Fruit fly (Drosophila melanogaster): ENCODE data around the gene CG11151.
A peak's percentile ranks its signal among the peaks of the same experiment; 100 is the strongest.

The CG11151 gene

dm6 chrX:13739411-13739888, at the start of gene CG11151 (continued):
- TF ChIP-seq tin (GFP tag; optimal IDR thresholded peaks at IDR 0.05): peak; percentile 96
- peak; percentile 92 for TF ChIP-seq CG11085 (GFP tag; IDR thresholded peaks at IDR 0.05)
- peak; percentile 44 to 71 for TF ChIP-seq Trl (optimal IDR thresholded peaks at IDR 0.05)
- TF ChIP-seq Trl (GFP tag; optimal IDR thresholded peaks at IDR 0.05): peak; percentile 98
- peak; percentile 97 for TF ChIP-seq CG10543 (GFP tag; optimal IDR thresholded peaks at IDR 0.05)
- TF ChIP-seq Doc2 (GFP tag; IDR thresholded peaks at IDR 0.05): no peak
- TF ChIP-seq dpn (GFP tag; optimal IDR thresholded peaks at IDR 0.05): peak; percentile 97
- TF ChIP-seq CG12219 (GFP tag; optimal IDR thresholded peaks at IDR 0.05): peak; percentile 98
- TF ChIP-seq CG17328 (GFP tag; IDR thresholded peaks at IDR 0.05): peak; percentile 96
- TF ChIP-seq CG8388 (GFP tag; optimal IDR thresholded peaks at IDR 0.05): peak; percentile 96
- TF ChIP-seq CG32532 (GFP tag; IDR thresholded peaks at IDR 0.05): peak; percentile 96
- TF ChIP-seq kni (GFP tag; optimal IDR thresholded peaks at IDR 0.05): peak; percentile 83
- TF ChIP-seq inv (GFP tag; IDR thresholded peaks at IDR 0.05; ENCODE audit: partially characterized antibody): peak; percentile 57
- peak; percentile 86 for TF ChIP-seq CG10431 (GFP tag; optimal IDR thresholded peaks at IDR 0.05)
- TF ChIP-seq schlank (tag; optimal IDR thresholded peaks at IDR 0.05): peak; percentile 96
- TF ChIP-seq Dp (GFP tag; optimal IDR thresholded peaks at IDR 0.05): peak; percentile 38
- TF ChIP-seq CG6791 (GFP tag; IDR thresholded peaks at IDR 0.05; ENCODE audit: partially characterized antibody): peak; percentile 66; the same call in 2 of the 3 replicates
- peak; percentile 54 for TF ChIP-seq Kr (GFP tag; optimal IDR thresholded peaks at IDR 0.05)
- peak; percentile 77 for TF ChIP-seq Lim3 (GFP tag; IDR thresholded peaks at IDR 0.05)
- TF ChIP-seq Awh (GFP tag; IDR thresholded peaks at IDR 0.05): peak; percentile 92
- TF ChIP-seq org-1 (GFP tag; optimal IDR thresholded peaks at IDR 0.05): peak; percentile 97
- peak; percentile 64; the same call in 2 of the 3 replicates for TF ChIP-seq knrl (GFP tag; IDR thresholded peaks at IDR 0.05; ENCODE audit: partially characterized antibody)
- TF ChIP-seq CG11560 (tag; IDR thresholded peaks at IDR 0.05): peak; percentile 78
- TF ChIP-seq CG6765 (GFP tag; optimal IDR thresholded peaks at IDR 0.05): peak; percentile 85
- TF ChIP-seq Elba2 (GFP tag; optimal IDR thresholded peaks at IDR 0.05): peak; percentile 87
- peak; percentile 98 for TF ChIP-seq dmrt99B (tag; optimal IDR thresholded peaks at IDR 0.05)
- peak; percentile 82 for TF ChIP-seq ash1 (GFP tag; optimal IDR thresholded peaks at IDR 0.05)
- peak; percentile 96 for TF ChIP-seq HHEX (GFP tag; optimal IDR thresholded peaks at IDR 0.05)
- TF ChIP-seq gce (GFP tag; IDR thresholded peaks at IDR 0.05): peak; percentile 90
- TF ChIP-seq kay (GFP tag; optimal IDR thresholded peaks at IDR 0.05): peak; percentile 91
- peak; percentile 94 for TF ChIP-seq CG34422 (GFP tag; IDR thresholded peaks at IDR 0.05)
- TF ChIP-seq MBD-R2 (GFP tag; IDR thresholded peaks at IDR 0.05): peak; percentile 92
- TF ChIP-seq slbo (GFP tag; IDR thresholded peaks at IDR 0.05): peak; percentile 96
- peak; percentile 95 for TF ChIP-seq caup (GFP tag; optimal IDR thresholded peaks at IDR 0.05; ENCODE audit: severe bottlenecking)
- peak; percentile 97 for TF ChIP-seq pum (GFP tag; optimal IDR thresholded peaks at IDR 0.05)
- TF ChIP-seq ro (GFP tag; IDR thresholded peaks at IDR 0.05): peak; percentile 76
- TF ChIP-seq ab (GFP tag; optimal IDR thresholded peaks at IDR 0.05): peak; percentile 82
- peak; percentile 94 for TF ChIP-seq CG2202 (tag; optimal IDR thresholded peaks at IDR 0.05)
- peak; percentile 54; the same call in 1 of the 2 replicates for TF ChIP-seq tna (GFP tag; IDR thresholded peaks at IDR 0.05; ENCODE audit: partially characterized antibody)
- peak; percentile 87 for TF ChIP-seq toy (GFP tag; IDR thresholded peaks at IDR 0.05)
- no peak for TF ChIP-seq Sin3A (optimal IDR thresholded peaks at IDR 0.05)
- TF ChIP-seq CG11695 (GFP tag; IDR thresholded peaks at IDR 0.05): peak; percentile 96
- peak; percentile 97 for TF ChIP-seq CG2712 (tag; optimal IDR thresholded peaks at IDR 0.05)
- TF ChIP-seq CG9609 (GFP tag; optimal IDR thresholded peaks at IDR 0.05): peak; percentile 98
- peak; percentile 90 for TF ChIP-seq CG17612 (GFP tag; IDR thresholded peaks at IDR 0.05)
- peak; percentile 93 for TF ChIP-seq CG14710 (tag; optimal IDR thresholded peaks at IDR 0.05)
- peak; percentile 80 for TF ChIP-seq CG3065 (GFP tag; optimal IDR thresholded peaks at IDR 0.05)
- TF ChIP-seq CG9437 (GFP tag; optimal IDR thresholded peaks at IDR 0.05): peak; percentile 91
- peak; percentile 92 for TF ChIP-seq ttk (GFP tag; IDR thresholded peaks at IDR 0.05)
- peak; percentile 96 to 98 for TF ChIP-seq bsh (GFP tag; optimal IDR thresholded peaks at IDR 0.05)
- TF ChIP-seq Ravus (GFP tag; IDR thresholded peaks at IDR 0.05): peak; percentile 85
